Worm (Caenorhabditis elegans): ENCODE measurements around the gene ilys-5.

The ilys-5 gene

ce11 chrX:6551073-6551652, 14.5 kb upstream of the ilys-5 start:
- TF ChIP-seq Y75B8A.6 (GFP tag; IDR thresholded peaks at IDR 0.05) (no peak), jun-1 (tag; optimal IDR thresholded peaks at IDR 0.05) (no peak), ceh-20 (GFP tag; IDR thresholded peaks at IDR 0.05) (no peak), hlh-11 (tag; optimal IDR thresholded peaks at IDR 0.05) (peak; percentile 33), R02D3.7 (tag; optimal IDR thresholded peaks at IDR 0.05) (no peak), daf-16 (GFP tag; optimal IDR thresholded peaks at IDR 0.05) (no peak), daf-16 (tag; optimal IDR thresholded peaks at IDR 0.05) (peak; percentile 34), aha-1 (tag) (peak; percentile 51), lim-7 (GFP tag; IDR thresholded peaks at IDR 0.05) (no peak), F26F4.8 (GFP tag; conservative IDR thresholded peaks at IDR 0.05) (no peak), mxl-3 (GFP tag; optimal IDR thresholded peaks at IDR 0.05) (peak; percentile 14), pqm-1 (tag; optimal IDR thresholded peaks at IDR 0.05) (no peak), unc-62 (GFP tag; optimal IDR thresholded peaks at IDR 0.05 in 1 of 2) (peak in 1 of 2 experiments; percentile 82), unc-62 (tag; optimal IDR thresholded peaks at IDR 0.05) (no peak), hif-1 (tag; optimal IDR thresholded peaks at IDR 0.05) (no peak), ceh-44 (GFP tag; IDR thresholded peaks at IDR 0.05) (no peak), dve-1 (tag; optimal IDR thresholded peaks at IDR 0.05; ENCODE audit: insufficient read depth) (peak; percentile 25), mep-1 (tag; optimal IDR thresholded peaks at IDR 0.05) (peak; percentile 20), hmg-1.1 (GFP tag; IDR thresholded peaks at IDR 0.05) (peak; percentile 37; the same call in 1 of the 2 replicates), Y105C5A.15 (GFP tag; IDR thresholded peaks at IDR 0.05) (no peak), ama-1 (optimal IDR thresholded peaks at IDR 0.05) (no peak), nhr-25 (tag; optimal IDR thresholded peaks at IDR 0.05; ENCODE audit: borderline replicate concordance, insufficient read depth) (no peak), nhr-77 (tag; optimal IDR thresholded peaks at IDR 0.05) (no peak), skn-1 (tag; optimal IDR thresholded peaks at IDR 0.05) (no peak), spr-3 (GFP tag; optimal IDR thresholded peaks at IDR 0.05) (no peak), ceh-28 (tag; optimal IDR thresholded peaks at IDR 0.05) (peak; percentile 4), dmd-9 (GFP tag; IDR thresholded peaks at IDR 0.05) (no peak), hlh-30 (tag; optimal IDR thresholded peaks at IDR 0.05; ENCODE audit: insufficient read depth) (peak; percentile 33), mdt-29 (GFP tag; IDR thresholded peaks at IDR 0.05) (no peak), saeg-2 (GFP tag; IDR thresholded peaks at IDR 0.05) (no peak), nhr-237 (tag; optimal IDR thresholded peaks at IDR 0.05) (no peak), cey-2 (tag; optimal IDR thresholded peaks at IDR 0.05; ENCODE audit: borderline replicate concordance, insufficient read depth) (no peak), lin-39 (tag; optimal IDR thresholded peaks at IDR 0.05) (no peak)

DNA sequence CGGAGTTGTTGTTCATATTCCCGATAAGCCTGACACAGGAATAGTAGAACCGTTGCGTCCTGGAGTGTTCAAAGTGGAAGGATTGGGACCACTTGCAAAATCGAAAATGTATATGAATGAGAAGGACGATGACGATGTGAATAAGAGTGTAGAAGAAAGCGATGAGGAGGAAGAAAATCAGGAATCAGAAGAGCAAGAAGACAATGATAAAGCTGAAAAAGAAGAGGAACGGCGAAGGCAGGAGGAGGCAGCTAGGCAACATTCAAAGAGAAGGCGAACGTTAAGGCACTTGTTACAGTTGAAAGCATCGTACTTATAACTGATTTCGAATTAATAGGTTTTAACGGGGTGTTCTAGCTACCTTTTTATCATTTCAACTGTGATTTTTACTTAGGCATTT, 7.0 kb upstream of the ilys-5 start:
- no peak for TF ChIP-seq dve-1 (tag; optimal IDR thresholded peaks at IDR 0.05; ENCODE audit: insufficient read depth)
- TF ChIP-seq unc-62 (GFP tag; optimal IDR thresholded peaks at IDR 0.05 in 1 of 2) = peak in 1 of 2 experiments; percentile 98
- TF ChIP-seq unc-62 (tag; optimal IDR thresholded peaks at IDR 0.05) = no peak
- TF ChIP-seq madf-9 (GFP tag; conservative IDR thresholded peaks at IDR 0.05) = no peak
- no peak for TF ChIP-seq mdt-29 (GFP tag; IDR thresholded peaks at IDR 0.05)
- TF ChIP-seq nhr-25 (tag; optimal IDR thresholded peaks at IDR 0.05; ENCODE audit: borderline replicate concordance, insufficient read depth) = no peak

- no peak for TF ChIP-seq ceh-62 (tag; optimal IDR thresholded peaks at IDR 0.05)
- no peak for TF ChIP-seq hif-1 (tag; optimal IDR thresholded peaks at IDR 0.05)
- TF ChIP-seq ztf-11 (tag; optimal IDR thresholded peaks at IDR 0.05) = no peak
- TF ChIP-seq lin-38 (GFP tag; IDR thresholded peaks at IDR 0.05) = no peak
- TF ChIP-seq Y105C5A.15 (GFP tag; IDR thresholded peaks at IDR 0.05) = no peak
Observed at ce11 chrX:6542692-6543091, 6.1 kb upstream of the ilys-5 start, which contains the start of gene T14E8.2. T14E8.2 (plus strand) TSS chrX:6542992.
